Worm (Caenorhabditis elegans) whole organism, L1 larva: ENCODE data around the gene C07G2.5.

ENCODE experiments used
- aly-2 ChIP-seq: fragments of 150-350 bp; optimal IDR thresholded peaks from 2 replicates; lab custom pipeline; 2014; ENCODE audit warnings: missing biosample characterization, missing genetic modification characterization
- dpl-1 ChIP-seq, 3 experiments: fragments of 150-350 bp in 2 of 3; sonication (generic microtip) in 1 of 3; optimal IDR thresholded peaks; 2 replicates each; lab custom pipeline; 2014 to 2017; ENCODE audit warnings: missing biosample characterization in 3 of 3, missing genetic modification characterization in 3 of 3, missing genetic modification reagents in 3 of 3
- fkh-10 ChIP-seq: sonication (generic microtip); optimal IDR thresholded peaks from 2 replicates; lab custom pipeline; 2017; ENCODE audit warnings: missing biosample characterization, missing genetic modification reagents, missing genetic modification characterization
- fos-1 ChIP-seq: fragments of 150-350 bp; optimal IDR thresholded peaks from 2 replicates; lab custom pipeline; 2014; ENCODE audit warnings: missing biosample characterization, missing genetic modification characterization
- lin-15B ChIP-seq: fragments of 150-350 bp; sonication (generic microtip); optimal IDR thresholded peaks from 3 replicates; lab custom pipeline; 2014; ENCODE audit warnings: missing biosample characterization, missing genetic modification characterization
- lin-35 ChIP-seq, 2 experiments: fragments of 150-350 bp; optimal IDR thresholded peaks; 2 replicates each; lab custom pipeline; 2014; ENCODE audit warnings: missing biosample characterization in 2 of 2, missing genetic modification characterization in 2 of 2, missing genetic modification reagents in 2 of 2
- mdl-1 ChIP-seq, 2 experiments: fragments of 150-350 bp; optimal IDR thresholded peaks; 2 replicates each; lab custom pipeline; 2014 to 2017; ENCODE audit warnings: missing biosample characterization in 2 of 2, missing genetic modification characterization in 2 of 2, inconsistent platforms in 1 of 2
- nhr-12 ChIP-seq: sonication (generic microtip); optimal IDR thresholded peaks from 2 replicates; lab custom pipeline; 2017; ENCODE audit warnings: missing biosample characterization, missing genetic modification characterization
- nhr-77 ChIP-seq: fragments of 150-350 bp; optimal IDR thresholded peaks from 2 replicates; lab custom pipeline; 2014; ENCODE audit warnings: missing biosample characterization, missing genetic modification characterization
- nhr-84 ChIP-seq: sonication (generic microtip); optimal IDR thresholded peaks from 2 replicates; lab custom pipeline; 2017; ENCODE audit warnings: missing biosample characterization, missing genetic modification characterization
- nhr-90 ChIP-seq: sonication (generic microtip); optimal IDR thresholded peaks from 2 replicates; lab custom pipeline; 2016; ENCODE audit warnings: mild to moderate bottlenecking, missing genetic modification characterization, missing compliant biosample characterization; ENCODE audit not compliant: poor library complexity
- zag-1 ChIP-seq: fragments of 150-350 bp; optimal IDR thresholded peaks from 2 replicates; lab custom pipeline; 2014; ENCODE audit warnings: missing biosample characterization, missing genetic modification characterization

DNA sequence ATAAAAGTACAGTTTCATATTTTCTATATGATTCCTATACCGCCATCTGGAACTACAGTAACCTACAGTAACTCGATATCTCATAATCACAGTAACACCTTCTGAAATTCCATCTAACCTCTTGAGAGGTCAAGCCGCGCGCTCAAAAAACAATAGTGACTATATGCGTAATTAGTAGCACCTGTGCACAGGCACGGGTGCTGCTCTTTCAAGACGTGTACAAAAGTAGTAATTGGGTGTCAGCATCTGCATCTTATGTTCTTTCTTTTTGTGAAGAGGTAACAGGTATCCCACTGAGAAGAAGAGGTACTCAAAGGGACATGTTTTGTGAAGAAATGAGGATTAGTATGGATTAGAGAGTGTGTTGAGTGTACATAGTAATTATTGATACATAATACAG lies 37.5 kb downstream of the C07G2.5 start:
- TF ChIP-seq dpl-1 (GFP tag; optimal IDR thresholded peaks at IDR 0.05; lab: Kevin White, UChicago) (no peak), mdl-1 (tag; optimal IDR thresholded peaks at IDR 0.05; lab: Kevin White, UChicago) (no peak), zag-1 (tag; lab: Kevin White, UChicago) (no peak), nhr-84 (tag; lab: Kevin White, UChicago) (no peak), aly-2 (tag; lab: Kevin White, UChicago) (no peak), lin-35 (GFP tag; optimal IDR thresholded peaks at IDR 0.05; lab: Kevin White, UChicago) (no peak), fkh-10 (GFP tag; lab: Kevin White, UChicago) (no peak), nhr-90 (no peak), fos-1 (tag; lab: Kevin White, UChicago) (no peak), nhr-12 (tag; lab: Kevin White, UChicago) (no peak), nhr-77 (no peak), lin-15B (tag; lab: Kevin White, UChicago) (no peak)
